Fruit fly (Drosophila melanogaster): ENCODE measurements around the gene CG10324.

dm6 chr3R:16624371-16624749 is 22.4 kb downstream of the CG10324 start, which contains the start of gene Ccdc114:
- TF ChIP-seq dsf (GFP tag; optimal IDR thresholded peaks at IDR 0.05; ENCODE audit: borderline replicate concordance) (no peak), Hnf4 (GFP tag; optimal IDR thresholded peaks at IDR 0.05) (no peak), Dif (GFP tag; optimal IDR thresholded peaks at IDR 0.05; ENCODE audit: partially characterized antibody) (no peak), Dfd (GFP tag; optimal IDR thresholded peaks at IDR 0.05) (no peak)

Data from whole organism, wandering third instar larva.